Worm (Caenorhabditis elegans) whole organism, L1 larva: Measurements from ENCODE around the gene cgt-3.

Experiments
- ces-1 ChIP-seq: fragments of 150-350 bp; optimal IDR thresholded peaks from 2 replicates; lab custom pipeline; 2014; ENCODE audit warnings: missing biosample characterization, missing genetic modification reagents, missing genetic modification characterization
- dpl-1 ChIP-seq, 3 experiments: fragments of 150-350 bp in 2 of 3; sonication (generic microtip) in 1 of 3; optimal IDR thresholded peaks; 2 replicates each; lab custom pipeline; 2014 to 2017; ENCODE audit warnings: missing biosample characterization in 3 of 3, missing genetic modification characterization in 3 of 3, missing genetic modification reagents in 3 of 3
- egl-13 ChIP-seq: sonication (generic microtip); optimal IDR thresholded peaks from 2 replicates; lab custom pipeline; 2016; ENCODE audit warnings: missing genotype, missing genetic modification reagents, missing genetic modification characterization, missing compliant biosample characterization
- elt-2 ChIP-seq: sonication (generic microtip); optimal IDR thresholded peaks from 2 replicates; lab custom pipeline; 2016; ENCODE audit warnings: missing genetic modification characterization, mild to moderate bottlenecking, inconsistent platforms, missing compliant biosample characterization, missing genetic modification reagents
- lin-35 ChIP-seq, 2 experiments: fragments of 150-350 bp; optimal IDR thresholded peaks; 2 replicates each; lab custom pipeline; 2014; ENCODE audit warnings: missing biosample characterization in 2 of 2, missing genetic modification characterization in 2 of 2, missing genetic modification reagents in 2 of 2
- mdl-1 ChIP-seq, 2 experiments: fragments of 150-350 bp; optimal IDR thresholded peaks; 2 replicates each; lab custom pipeline; 2014 to 2017; ENCODE audit warnings: missing biosample characterization in 2 of 2, missing genetic modification characterization in 2 of 2, inconsistent platforms in 1 of 2
- nhr-237 ChIP-seq: fragments of 150-350 bp; optimal IDR thresholded peaks from 2 replicates; lab custom pipeline; 2014; ENCODE audit warnings: missing biosample characterization, missing genetic modification characterization
- nhr-28 ChIP-seq: fragments of 150-350 bp; optimal IDR thresholded peaks from 2 replicates; lab custom pipeline; 2014; ENCODE audit warnings: missing biosample characterization, missing genetic modification characterization
- nhr-76 ChIP-seq: sonication (generic microtip); optimal IDR thresholded peaks from 2 replicates; lab custom pipeline; 2017; ENCODE audit warnings: missing biosample characterization, missing genetic modification characterization
- pqm-1 ChIP-seq: sonication (generic microtip); optimal IDR thresholded peaks from 3 replicates; lab custom pipeline; 2017; ENCODE audit warnings: missing biosample characterization, missing genetic modification characterization
- sptf-1 ChIP-seq: fragments of 150-350 bp; optimal IDR thresholded peaks from 2 replicates; lab custom pipeline; 2014; ENCODE audit warnings: missing biosample characterization, missing genetic modification characterization

DNA sequence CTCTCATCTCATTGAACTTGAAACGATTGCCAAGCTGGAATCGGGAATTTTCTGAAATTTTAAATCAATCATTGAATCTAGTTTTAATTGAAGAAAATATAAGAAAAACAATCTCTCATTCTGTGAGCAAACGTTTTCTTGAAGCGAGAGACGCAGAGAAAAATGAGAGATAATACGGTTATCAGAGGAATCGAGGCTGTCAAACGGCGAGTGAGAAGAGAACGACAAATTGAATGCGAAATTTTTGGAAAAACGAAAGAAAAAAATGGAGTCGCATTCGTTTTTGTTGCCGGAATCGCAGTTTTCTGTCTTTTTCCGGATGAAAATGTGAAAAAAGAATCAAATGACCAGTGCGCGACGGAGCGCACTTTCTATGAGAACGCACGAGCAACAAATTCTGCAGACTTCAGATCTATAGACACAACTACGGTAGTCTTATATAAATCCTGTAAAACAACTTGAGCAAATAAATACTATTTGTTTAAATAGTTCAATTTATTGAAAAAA is 37.5 kb upstream of the cgt-3 start, which contains the start of gene tex-2:
- TF ChIP-seq elt-2 (tag; lab: Kevin White, UChicago) (peak; percentile 57), dpl-1 (GFP tag; optimal IDR thresholded peaks at IDR 0.05; lab: Kevin White, UChicago) (peak in 2 of 3 experiments; percentile 3 to 14), lin-35 (GFP tag; optimal IDR thresholded peaks at IDR 0.05; lab: Kevin White, UChicago) (no peak), nhr-28 (tag; lab: Kevin White, UChicago) (no peak), pqm-1 (tag; lab: Kevin White, UChicago) (no peak), ces-1 (GFP tag; lab: Kevin White, UChicago) (no peak), sptf-1 (tag; lab: Kevin White, UChicago) (no peak), mdl-1 (tag; optimal IDR thresholded peaks at IDR 0.05; lab: Kevin White, UChicago) (no peak), egl-13 (tag; lab: Kevin White, UChicago) (no peak), nhr-237 (no peak), nhr-76 (tag; lab: Kevin White, UChicago) (no peak)
